Worm (Caenorhabditis elegans) whole organism, young adult: ENCODE measurements around the gene ZK856.18.

ENCODE experiments used
- B0035.1 ChIP-seq: sonication (generic microtip); optimal IDR thresholded peaks from 2 replicates; lab custom pipeline; 2016; ENCODE audit warnings: missing genetic modification characterization, mild to moderate bottlenecking, missing compliant biosample characterization, missing genotype, missing genetic modification reagents
- B0261.1 ChIP-seq: sonication (generic microtip); optimal IDR thresholded peaks from 2 replicates; lab custom pipeline; 2016; ENCODE audit warnings: mild to moderate bottlenecking, missing genetic modification characterization, moderate library complexity, missing compliant biosample characterization
- B0336.3 ChIP-seq: fragments of 200-800 bp; sonication (Bioruptor generic); IDR thresholded peaks from 2 replicates; pipeline ENCODE4 v1.3.6; 2022; ENCODE audit warnings: missing genetic modification characterization, missing compliant biosample characterization
- F10E7.11 ChIP-seq: sonication (generic microtip); optimal IDR thresholded peaks from 2 replicates; lab custom pipeline; 2017; ENCODE audit warnings: mild to moderate bottlenecking, missing genetic modification characterization, moderate library complexity, missing compliant biosample characterization
- F23B12.7 ChIP-seq: sonication (generic microtip); optimal IDR thresholded peaks from 2 replicates; lab custom pipeline; 2017; ENCODE audit warnings: missing genetic modification characterization, mild to moderate bottlenecking, missing compliant biosample characterization, antibody characterized with exemption, moderate library complexity; ENCODE audit not compliant: insufficient read depth
- F37B4.10 ChIP-seq: fragments of 200-800 bp; sonication (Bioruptor generic); IDR thresholded peaks from 2 replicates; pipeline ENCODE4 v1.3.6; 2022; ENCODE audit warnings: missing genetic modification characterization, missing compliant biosample characterization
- F39B2.1 ChIP-seq: fragments of 200-800 bp; sonication (Bioruptor generic); IDR thresholded peaks from 2 replicates; pipeline ENCODE4 v1.3.6; 2022; ENCODE audit warnings: missing genetic modification reagents, missing genetic modification characterization, missing compliant biosample characterization
- F49E8.2 ChIP-seq: sonication (generic microtip); optimal IDR thresholded peaks from 3 replicates; lab custom pipeline; 2017; ENCODE audit warnings: missing genetic modification characterization, mild to moderate bottlenecking, missing compliant biosample characterization, antibody characterized with exemption, moderate library complexity; ENCODE audit not compliant: insufficient read depth
- K11D2.4 ChIP-seq: fragments of 200-800 bp; sonication (Bioruptor generic); IDR thresholded peaks from 2 replicates; pipeline ENCODE4 v1.3.6; 2022; ENCODE audit warnings: missing genetic modification reagents, missing genetic modification characterization, missing compliant biosample characterization
- K12H6.12 ChIP-seq: fragments of 200-800 bp; sonication (Bioruptor generic); optimal IDR thresholded peaks from 2 replicates; lab custom pipeline; 2018; ENCODE audit warnings: mild to moderate bottlenecking, missing genetic modification characterization, missing compliant biosample characterization
- T07F8.4 ChIP-seq: sonication (generic microtip); optimal IDR thresholded peaks from 2 replicates; lab custom pipeline; 2016; ENCODE audit warnings: mild to moderate bottlenecking, missing genetic modification characterization, moderate library complexity, missing compliant biosample characterization
- aptf-2 ChIP-seq: fragments of 200-800 bp; sonication (Bioruptor generic); conservative IDR thresholded peaks from 2 replicates; pipeline ENCODE4 v1.3.6; 2022; ENCODE audit warnings: missing genetic modification reagents, missing genetic modification characterization, missing compliant biosample characterization
- athp-1 ChIP-seq: sonication (generic microtip); optimal IDR thresholded peaks from 2 replicates; lab custom pipeline; 2017; ENCODE audit warnings: mild to moderate bottlenecking, missing genetic modification characterization, missing compliant biosample characterization
- attf-5 ChIP-seq: fragments of 200-800 bp; sonication (Bioruptor generic); optimal IDR thresholded peaks from 2 replicates; lab custom pipeline; 2018; ENCODE audit warnings: mild to moderate bottlenecking, missing genetic modification characterization, missing compliant biosample characterization
- cebp-1 ChIP-seq, 2 experiments: fragments of 200-800 bp in 1 of 2; sonication (Bioruptor generic) in 1 of 2; sonication (generic microtip) in 1 of 2; IDR thresholded peaks in 1 of 2; optimal IDR thresholded peaks in 1 of 2; 2 replicates each; pipeline versions ENCODE4 v1.3.6 to Lab custom; 2017 to 2022; ENCODE audit warnings: missing compliant biosample characterization in 2 of 2, missing genetic modification characterization in 2 of 2, mild to moderate bottlenecking in 1 of 2, missing genetic modification reagents in 1 of 2, moderate library complexity in 1 of 2
- ceh-58 ChIP-seq: fragments of 200-800 bp; sonication (Bioruptor generic); IDR thresholded peaks from 2 replicates; pipeline ENCODE4 v1.3.6; 2022; ENCODE audit warnings: missing genetic modification characterization, missing compliant biosample characterization
- ceh-91 ChIP-seq: fragments of 200-800 bp; sonication (Bioruptor generic); IDR thresholded peaks from 2 replicates; pipeline ENCODE4 v1.3.6; 2022; ENCODE audit warnings: missing genetic modification reagents, missing genetic modification characterization, missing compliant biosample characterization
- chd-7 ChIP-seq: sonication (generic microtip); optimal IDR thresholded peaks from 2 replicates; lab custom pipeline; 2016; ENCODE audit warnings: mild to moderate bottlenecking, missing genetic modification characterization, moderate library complexity, missing compliant biosample characterization
- dpff-1 ChIP-seq: sonication (generic microtip); optimal IDR thresholded peaks from 2 replicates; lab custom pipeline; 2017; ENCODE audit warnings: mild to moderate bottlenecking, missing genetic modification characterization, missing compliant biosample characterization
- dpl-1 ChIP-seq: fragments of 150-350 bp; optimal IDR thresholded peaks from 2 replicates; lab custom pipeline; 2014; ENCODE audit warnings: missing biosample characterization, missing genetic modification reagents, missing genetic modification characterization
- efl-1 ChIP-seq: fragments of 150-350 bp; optimal IDR thresholded peaks from 2 replicates; lab custom pipeline; 2014; ENCODE audit warnings: missing biosample characterization, missing genetic modification reagents, missing genetic modification characterization
- egl-44 ChIP-seq: fragments of 200-800 bp; sonication (Bioruptor generic); IDR thresholded peaks from 2 replicates; pipeline ENCODE4 v1.3.6; 2022; ENCODE audit warnings: missing genetic modification reagents, missing genetic modification characterization, missing compliant biosample characterization
- egrh-3 ChIP-seq: fragments of 200-800 bp; sonication (Bioruptor generic); IDR thresholded peaks from 2 replicates; pipeline ENCODE4 v1.3.6; 2022; ENCODE audit warnings: missing genetic modification reagents, missing genetic modification characterization, missing compliant biosample characterization
- fkh-3 ChIP-seq: sonication (generic microtip); optimal IDR thresholded peaks from 2 replicates; lab custom pipeline; 2016; ENCODE audit warnings: mild to moderate bottlenecking, missing genetic modification characterization, missing compliant biosample characterization
- hlh-12 ChIP-seq: sonication (generic microtip); optimal IDR thresholded peaks from 2 replicates; lab custom pipeline; 2016; ENCODE audit warnings: missing genetic modification characterization, missing compliant biosample characterization
- hmg-1.2 ChIP-seq: fragments of 200-800 bp; sonication (Bioruptor generic); IDR thresholded peaks from 2 replicates; pipeline ENCODE4 v1.3.6; 2022; ENCODE audit warnings: missing genetic modification reagents, missing genetic modification characterization, missing compliant biosample characterization
- hmg-20 ChIP-seq: fragments of 200-800 bp; sonication (Bioruptor generic); IDR thresholded peaks from 2 replicates; pipeline ENCODE4 v1.3.6; 2022; ENCODE audit warnings: missing genetic modification reagents, missing genetic modification characterization, missing compliant biosample characterization
- hsf-1 ChIP-seq: fragments of 200-800 bp; sonication (Bioruptor generic); IDR thresholded peaks from 2 replicates; pipeline ENCODE4 v1.3.6; 2022; ENCODE audit warnings: missing genetic modification reagents, missing genetic modification characterization, missing compliant biosample characterization
- lin-26 ChIP-seq: fragments of 200-800 bp; sonication (Bioruptor generic); IDR thresholded peaks from 2 replicates; pipeline ENCODE4 v1.3.6; 2022; ENCODE audit warnings: missing genetic modification reagents, missing genetic modification characterization, missing compliant biosample characterization
- lin-54 ChIP-seq: fragments of 200-800 bp; sonication (Bioruptor generic); optimal IDR thresholded peaks from 2 replicates; lab custom pipeline; 2018; ENCODE audit warnings: mild to moderate bottlenecking, missing genetic modification characterization, missing compliant biosample characterization
- lsl-1 ChIP-seq: fragments of 200-800 bp; sonication (Bioruptor generic); optimal IDR thresholded peaks from 2 replicates; lab custom pipeline; 2018; ENCODE audit warnings: mild to moderate bottlenecking, missing genetic modification characterization, moderate library complexity, missing compliant biosample characterization
- madf-3 ChIP-seq: fragments of 200-800 bp; sonication (Bioruptor generic); IDR thresholded peaks from 2 replicates; pipeline ENCODE4 v1.3.6; 2022; ENCODE audit warnings: missing genetic modification reagents, missing genetic modification characterization, missing compliant biosample characterization
- mel-28 ChIP-seq: sonication (generic microtip); optimal IDR thresholded peaks from 2 replicates; lab custom pipeline; 2016; ENCODE audit warnings: borderline replicate concordance, mild to moderate bottlenecking, missing genetic modification characterization, missing compliant biosample characterization
- mes-4 ChIP-seq: sonication (generic microtip); optimal IDR thresholded peaks from 2 replicates; lab custom pipeline; 2016; ENCODE audit warnings: missing genotype, missing genetic modification characterization, missing compliant biosample characterization
- nfya-1 ChIP-seq: sonication (generic microtip); optimal IDR thresholded peaks from 2 replicates; lab custom pipeline; 2017; ENCODE audit warnings: antibody characterized with exemption, missing compliant biosample characterization, missing genetic modification characterization, borderline replicate concordance; ENCODE audit not compliant: insufficient read depth
- nfya-2 ChIP-seq: fragments of 200-800 bp; sonication (Bioruptor generic); IDR thresholded peaks from 2 replicates; pipeline ENCODE4 v1.3.6; 2022; ENCODE audit warnings: missing genetic modification reagents, missing genetic modification characterization, missing compliant biosample characterization
- nhr-120 ChIP-seq: fragments of 200-800 bp; sonication (Bioruptor generic); IDR thresholded peaks from 2 replicates; pipeline ENCODE4 v1.3.6; 2022; ENCODE audit warnings: missing genetic modification characterization, missing compliant biosample characterization
- rcor-1 ChIP-seq: fragments of 200-800 bp; sonication (Bioruptor generic); IDR thresholded peaks from 2 replicates; pipeline ENCODE4 v1.3.6; 2022; ENCODE audit warnings: missing genetic modification reagents, missing genetic modification characterization, missing compliant biosample characterization
- rec-8 ChIP-seq, 2 experiments: sonication (generic microtip); optimal IDR thresholded peaks; 2 replicates each; lab custom pipeline; 2016; ENCODE audit warnings: mild to moderate bottlenecking in 2 of 2, missing genetic modification characterization in 2 of 2, missing genetic modification reagents in 2 of 2, missing genotype in 2 of 2, missing biosample characterization in 1 of 2, missing compliant biosample characterization in 1 of 2, moderate library complexity in 1 of 2
- repo-1 ChIP-seq: sonication (generic microtip); optimal IDR thresholded peaks from 2 replicates; lab custom pipeline; 2017; ENCODE audit warnings: mild to moderate bottlenecking, missing genetic modification characterization, missing compliant biosample characterization
- sea-2 ChIP-seq: fragments of 200-800 bp; sonication (Bioruptor generic); IDR thresholded peaks from 2 replicates; pipeline ENCODE4 v1.3.6; 2022; ENCODE audit warnings: missing genetic modification characterization, missing compliant biosample characterization
- snpc-1.1 ChIP-seq: sonication (generic microtip); optimal IDR thresholded peaks from 2 replicates; lab custom pipeline; 2017; ENCODE audit warnings: missing genetic modification characterization, mild to moderate bottlenecking, missing compliant biosample characterization, antibody characterized with exemption, moderate library complexity, missing genotype, missing genetic modification reagents; ENCODE audit not compliant: insufficient read depth
- snpc-3.4 ChIP-seq: sonication (generic microtip); optimal IDR thresholded peaks from 2 replicates; lab custom pipeline; 2017; ENCODE audit warnings: missing genetic modification characterization, mild to moderate bottlenecking, missing compliant biosample characterization, antibody characterized with exemption, moderate library complexity, missing genotype, missing genetic modification reagents
- snpc-4 ChIP-seq, 5 experiments: fragments of 150-350 bp in 1 of 5; sonication (generic microtip) in 4 of 5; optimal IDR thresholded peaks; 2 replicates each; lab custom pipeline; 2014 to 2018; ENCODE audit warnings: missing genetic modification characterization in 5 of 5, missing biosample characterization in 3 of 5, antibody characterized with exemption in 2 of 5, mild to moderate bottlenecking in 2 of 5, missing compliant biosample characterization in 2 of 5, missing genotype in 2 of 5, moderate library complexity in 2 of 5, missing genetic modification reagents in 1 of 5
- tbx-9 ChIP-seq: sonication (generic microtip); optimal IDR thresholded peaks from 2 replicates; lab custom pipeline; 2016; ENCODE audit warnings: borderline replicate concordance, missing genetic modification characterization, inconsistent platforms, missing compliant biosample characterization
- ztf-18 ChIP-seq: sonication (generic microtip); optimal IDR thresholded peaks from 2 replicates; lab custom pipeline; 2016; ENCODE audit warnings: missing genotype, mild to moderate bottlenecking, missing genetic modification characterization, missing compliant biosample characterization
- ztf-22 ChIP-seq: fragments of 200-800 bp; sonication (Bioruptor generic); optimal IDR thresholded peaks from 2 replicates; lab custom pipeline; 2018; ENCODE audit warnings: mild to moderate bottlenecking, missing genetic modification characterization, moderate library complexity, missing compliant biosample characterization

Gene ZK856.18

ce11 chrV:10204863-10205338 is 19.1 kb upstream of the ZK856.18 start, which contains the start of the genes ZK856.19 and ZK856.11 (continued):
- TF ChIP-seq nfya-1: no peak
- TF ChIP-seq sea-2 (GFP tag; lab: Robert Waterston, UW): no peak
- TF ChIP-seq aptf-2 (GFP tag; lab: Robert Waterston, UW): no peak
- TF ChIP-seq cebp-1 (GFP tag; IDR thresholded peaks at IDR 0.05; lab: Robert Waterston, UW): no peak
- peak; percentile 54 for TF ChIP-seq cebp-1 (tag; optimal IDR thresholded peaks at IDR 0.05; lab: Kevin White, UChicago)
- peak; percentile 41 for TF ChIP-seq F49E8.2 (tag; lab: Kevin White, UChicago)
- TF ChIP-seq madf-3: no peak
- no peak for TF ChIP-seq lin-26 (GFP tag; lab: Robert Waterston, UW)
- no peak for TF ChIP-seq tbx-9 (tag; lab: Kevin White, UChicago)
- no peak for TF ChIP-seq ceh-91
- TF ChIP-seq ceh-58 (GFP tag; lab: Robert Waterston, UW): no peak
- TF ChIP-seq K12H6.12: no peak
- no peak for TF ChIP-seq snpc-4 (GFP tag; optimal IDR thresholded peaks at IDR 0.05; lab: Kevin White, UChicago)
- peak in 2 of 4 experiments; percentile 35 to 49 for TF ChIP-seq snpc-4 (tag; optimal IDR thresholded peaks at IDR 0.05; lab: Kevin White, UChicago)
- peak; percentile 41 for TF ChIP-seq snpc-3.4 (tag; lab: Kevin White, UChicago)
- no peak for TF ChIP-seq hmg-20 (GFP tag; lab: Robert Waterston, UW)
- no peak for TF ChIP-seq B0261.1
- TF ChIP-seq ztf-18 (tag; lab: Kevin White, UChicago): peak; percentile 93
- TF ChIP-seq F10E7.11 (tag; lab: Kevin White, UChicago): no peak
- TF ChIP-seq ztf-22 (GFP tag; lab: Kevin White, UChicago): no peak
- no peak for TF ChIP-seq nhr-120 (GFP tag; lab: Robert Waterston, UW)
- TF ChIP-seq hmg-1.2 (GFP tag; lab: Robert Waterston, UW): peak; percentile 32; the same call in 1 of the 2 replicates
- peak; percentile 31 for TF ChIP-seq lsl-1 (GFP tag; lab: Kevin White, UChicago)
- TF ChIP-seq K11D2.4 (GFP tag; lab: Robert Waterston, UW): no peak
- TF ChIP-seq nfya-2 (GFP tag; lab: Robert Waterston, UW): no peak
- no peak for TF ChIP-seq attf-5 (GFP tag; lab: Kevin White, UChicago)
- no peak for TF ChIP-seq fkh-3 (tag; lab: Kevin White, UChicago)
- TF ChIP-seq chd-7 (tag; lab: Kevin White, UChicago): no peak
- no peak for TF ChIP-seq athp-1
- no peak for TF ChIP-seq dpff-1
- no peak for TF ChIP-seq rcor-1 (GFP tag; lab: Robert Waterston, UW)
- TF ChIP-seq lin-54 (GFP tag; lab: Kevin White, UChicago): peak; percentile 58
- TF ChIP-seq repo-1 (tag; lab: Kevin White, UChicago): no peak
- no peak for TF ChIP-seq mes-4
- no peak for TF ChIP-seq hlh-12 (tag; lab: Kevin White, UChicago)
- no peak for TF ChIP-seq efl-1
- TF ChIP-seq F37B4.10 (GFP tag; lab: Robert Waterston, UW): no peak
- 0 out of 2 replicates have a peak, but pooled peaks have one; percentile 18 for TF ChIP-seq hsf-1 (GFP tag; lab: Robert Waterston, UW)
- TF ChIP-seq egrh-3 (GFP tag; lab: Robert Waterston, UW): no peak
- TF ChIP-seq T07F8.4 (tag; lab: Kevin White, UChicago): no peak
- TF ChIP-seq rec-8 (tag; optimal IDR thresholded peaks at IDR 0.05; lab: Kevin White, UChicago): no peak
- peak; percentile 45 for TF ChIP-seq F23B12.7 (tag; lab: Kevin White, UChicago)
- no peak for TF ChIP-seq snpc-1.1 (tag; lab: Kevin White, UChicago)
- no peak for TF ChIP-seq mel-28 (tag; lab: Kevin White, UChicago)
- TF ChIP-seq dpl-1 (GFP tag; lab: Kevin White, UChicago): no peak
- TF ChIP-seq B0035.1 (tag; lab: Kevin White, UChicago): no peak
- TF ChIP-seq egl-44 (GFP tag; lab: Robert Waterston, UW): no peak
- no peak for TF ChIP-seq F39B2.1 (GFP tag; lab: Robert Waterston, UW)
- 0 out of 2 replicates have a peak, but pooled peaks have one; percentile 49 for TF ChIP-seq B0336.3 (GFP tag; lab: Robert Waterston, UW)
